Fruit fly (Drosophila melanogaster) whole organism, embryonic: Measurements from ENCODE around the gene sro.
A peak's percentile ranks its signal among the peaks of the same experiment; 100 is the strongest.

Source experiments
- BEAF-32 ChIP-seq: fragments of 200-800 bp; sonication (Bioruptor generic); optimal IDR thresholded peaks from 3 replicates; lab custom pipeline; 2017; ENCODE audit warnings: missing biosample characterization, missing genetic modification characterization, mild to moderate bottlenecking, moderate library complexity, missing genetic modification reagents
- Bdp1 ChIP-seq: fragments of 200-800 bp; sonication (Bioruptor generic); optimal IDR thresholded peaks from 3 replicates; lab custom pipeline; 2016; ENCODE audit warnings: missing biosample characterization, missing genetic modification characterization
- CG10543 ChIP-seq: fragments of 200-800 bp; sonication (Bioruptor generic); optimal IDR thresholded peaks from 3 replicates; lab custom pipeline; 2017; ENCODE audit warnings: missing biosample characterization, mild to moderate bottlenecking, missing genetic modification characterization, moderate library complexity
- CG11247 ChIP-seq: fragments of 200-800 bp; sonication (Bioruptor generic); IDR thresholded peaks from 2 replicates; pipeline ENCODE4 v1.3.6; 2022; ENCODE audit warnings: missing biosample characterization, missing genetic modification characterization
- CG11723 ChIP-seq: fragments of 200-800 bp; sonication (Bioruptor generic); optimal IDR thresholded peaks from 2 replicates; lab custom pipeline; 2017; ENCODE audit warnings: missing biosample characterization, mild to moderate bottlenecking, missing genetic modification characterization
- CG12219 ChIP-seq: fragments of 200-800 bp; sonication (Bioruptor generic); optimal IDR thresholded peaks from 3 replicates; lab custom pipeline; 2018; ENCODE audit warnings: missing biosample characterization, mild to moderate bottlenecking, missing genetic modification characterization
- CG12391 ChIP-seq: fragments of 200-800 bp; sonication (Bioruptor generic); optimal IDR thresholded peaks from 3 replicates; lab custom pipeline; 2018; ENCODE audit warnings: missing biosample characterization, mild to moderate bottlenecking, missing genetic modification characterization, moderate library complexity
- CG13775 ChIP-seq: fragments of 200-800 bp; sonication (Bioruptor generic); optimal IDR thresholded peaks from 3 replicates; lab custom pipeline; 2017; ENCODE audit warnings: missing biosample characterization, mild to moderate bottlenecking, missing genetic modification characterization
- CG14014 ChIP-seq: fragments of 200-800 bp; sonication (Bioruptor generic); IDR thresholded peaks from 2 replicates; pipeline ENCODE4 v1.3.6; 2022; ENCODE audit warnings: missing biosample characterization, missing genetic modification characterization
- CG14441 ChIP-seq: fragments of 200-800 bp; sonication (Bioruptor generic); IDR thresholded peaks from 2 replicates; pipeline ENCODE4 v1.3.6; 2022; ENCODE audit warnings: missing biosample characterization, missing genetic modification characterization
- CG15011 ChIP-seq: fragments of 200-800 bp; sonication (Bioruptor generic); optimal IDR thresholded peaks from 3 replicates; lab custom pipeline; 2018; ENCODE audit warnings: missing biosample characterization, mild to moderate bottlenecking, missing genetic modification characterization
- CG17361 ChIP-seq: fragments of 200-800 bp; sonication (Bioruptor generic); IDR thresholded peaks from 3 replicates; pipeline ENCODE4 v1.3.6; 2022; ENCODE audit warnings: missing biosample characterization, missing genetic modification characterization
- CG18619 ChIP-seq: fragments of 200-800 bp; sonication (Bioruptor generic); optimal IDR thresholded peaks from 3 replicates; lab custom pipeline; 2017; ENCODE audit warnings: missing biosample characterization, mild to moderate bottlenecking, missing genetic modification characterization
- CG2120 ChIP-seq: fragments of 200-800 bp; sonication (Bioruptor generic); optimal IDR thresholded peaks from 3 replicates; lab custom pipeline; 2016; ENCODE audit warnings: missing biosample characterization, missing genetic modification characterization
- CG2712 ChIP-seq: fragments of 200-800 bp; optimal IDR thresholded peaks from 3 replicates; lab custom pipeline; 2019; ENCODE audit warnings: missing biosample characterization, mild to moderate bottlenecking, missing genetic modification characterization, moderate library complexity
- CG31388 ChIP-seq: fragments of 200-800 bp; sonication (Bioruptor generic); optimal IDR thresholded peaks from 2 replicates; lab custom pipeline; 2016; ENCODE audit warnings: missing biosample characterization, missing genetic modification characterization
- CG3163 ChIP-seq: fragments of 200-800 bp; sonication (Bioruptor generic); optimal IDR thresholded peaks from 3 replicates; lab custom pipeline; 2016; ENCODE audit warnings: missing biosample characterization, missing genetic modification characterization
- CG4424 ChIP-seq: fragments of 200-800 bp; sonication (Bioruptor generic); optimal IDR thresholded peaks from 3 replicates; lab custom pipeline; 2016; ENCODE audit warnings: missing biosample characterization, missing genetic modification characterization
- CG6272 ChIP-seq: fragments of 200-800 bp; sonication (Bioruptor generic); IDR thresholded peaks from 2 replicates; pipeline ENCODE4 v1.3.6; 2022; ENCODE audit warnings: missing biosample characterization, missing genetic modification characterization
- CG7839 ChIP-seq: fragments of 200-800 bp; sonication (Bioruptor generic); optimal IDR thresholded peaks from 3 replicates; lab custom pipeline; 2018; ENCODE audit warnings: missing biosample characterization, mild to moderate bottlenecking, missing genetic modification characterization, moderate library complexity
- CG7928 ChIP-seq: fragments of 200-800 bp; sonication (Bioruptor generic); optimal IDR thresholded peaks from 2 replicates; lab custom pipeline; 2017; ENCODE audit warnings: missing biosample characterization, mild to moderate bottlenecking, missing genetic modification characterization
- CG8359 ChIP-seq: fragments of 200-800 bp; sonication (Bioruptor generic); optimal IDR thresholded peaks from 2 replicates; lab custom pipeline; 2017; ENCODE audit warnings: missing biosample characterization, mild to moderate bottlenecking, missing genetic modification characterization, borderline replicate concordance
- D19A ChIP-seq: fragments of 200-800 bp; optimal IDR thresholded peaks from 3 replicates; lab custom pipeline; 2019; ENCODE audit warnings: missing biosample characterization, mild to moderate bottlenecking, missing genetic modification characterization, moderate library complexity
- D19B ChIP-seq: fragments of 200-800 bp; sonication (Bioruptor generic); optimal IDR thresholded peaks from 2 replicates; lab custom pipeline; 2017; ENCODE audit warnings: missing biosample characterization, mild to moderate bottlenecking, missing genetic modification characterization
- Gsc ChIP-seq: fragments of 200-800 bp; sonication (Bioruptor generic); IDR thresholded peaks from 2 replicates; pipeline ENCODE4 v1.3.6; 2022; ENCODE audit warnings: missing biosample characterization, missing genetic modification characterization
- H2.0 ChIP-seq: fragments of 200-800 bp; sonication (Bioruptor generic); IDR thresholded peaks from 2 replicates; pipeline ENCODE4 v1.3.6; 2022; ENCODE audit warnings: missing biosample characterization, missing genetic modification characterization
- Hr3 ChIP-seq: fragments of 200-800 bp; sonication (Bioruptor generic); optimal IDR thresholded peaks from 3 replicates; lab custom pipeline; 2016; ENCODE audit warnings: missing biosample characterization, missing genetic modification characterization
- Lim3 ChIP-seq: fragments of 200-800 bp; sonication (Bioruptor generic); IDR thresholded peaks from 2 replicates; pipeline ENCODE4 v1.3.6; 2022; ENCODE audit warnings: missing biosample characterization, missing genetic modification characterization
- Mrtf ChIP-seq: fragments of 200-800 bp; sonication (Bioruptor generic); IDR thresholded peaks from 3 replicates; pipeline ENCODE4 v1.3.6; 2022; ENCODE audit warnings: missing biosample characterization, missing genetic modification characterization
- Pdp1 ChIP-seq, 2 experiments: fragments of 200-800 bp; sonication (Bioruptor generic); optimal IDR thresholded peaks; 3 replicates each; lab custom pipeline; 2016; ENCODE audit warnings: missing biosample characterization in 2 of 2, missing genetic modification characterization in 2 of 2, mild to moderate bottlenecking in 1 of 2, moderate library complexity in 1 of 2
- Six4 ChIP-seq: fragments of 200-800 bp; sonication (Bioruptor generic); optimal IDR thresholded peaks from 2 replicates; lab custom pipeline; 2016; ENCODE audit warnings: missing biosample characterization, missing genetic modification characterization
- Sox100B ChIP-seq: fragments of 200-800 bp; sonication (Bioruptor generic); optimal IDR thresholded peaks from 3 replicates; lab custom pipeline; 2018; ENCODE audit warnings: missing biosample characterization, mild to moderate bottlenecking, missing genetic modification characterization
- Sox102F ChIP-seq: fragments of 200-800 bp; sonication (Bioruptor generic); optimal IDR thresholded peaks from 2 replicates; lab custom pipeline; 2018; ENCODE audit warnings: missing biosample characterization, mild to moderate bottlenecking, missing genetic modification characterization, moderate library complexity
- Xbp1 ChIP-seq: fragments of 200-800 bp; sonication (Bioruptor generic); optimal IDR thresholded peaks from 3 replicates; lab custom pipeline; 2016; ENCODE audit warnings: missing biosample characterization, mild to moderate bottlenecking, missing genetic modification characterization
- bcd ChIP-seq: fragments of 200-800 bp; sonication (Bioruptor generic); optimal IDR thresholded peaks from 2 replicates; lab custom pipeline; 2017; ENCODE audit warnings: missing biosample characterization, mild to moderate bottlenecking, missing genetic modification characterization
- chn ChIP-seq: fragments of 200-800 bp; sonication (Bioruptor generic); optimal IDR thresholded peaks from 2 replicates; lab custom pipeline; 2016; ENCODE audit warnings: missing biosample characterization, missing genetic modification characterization
- dmrt11E ChIP-seq: fragments of 200-800 bp; sonication (Bioruptor generic); optimal IDR thresholded peaks from 3 replicates; lab custom pipeline; 2018; ENCODE audit warnings: missing biosample characterization, mild to moderate bottlenecking, missing genetic modification characterization, moderate library complexity
- dpn ChIP-seq, 2 experiments: fragments of 200-800 bp; sonication (Bioruptor generic); optimal IDR thresholded peaks; 3 replicates each; lab custom pipeline; 2016; ENCODE audit warnings: missing biosample characterization in 2 of 2, missing genetic modification characterization in 2 of 2
- dysf ChIP-seq: fragments of 200-800 bp; sonication (Bioruptor generic); IDR thresholded peaks from 3 replicates; pipeline ENCODE4 v1.3.6; 2022; ENCODE audit warnings: missing biosample characterization, missing genetic modification characterization
- ems ChIP-seq: fragments of 200-800 bp; sonication (Bioruptor generic); optimal IDR thresholded peaks from 3 replicates; lab custom pipeline; 2016; ENCODE audit warnings: missing biosample characterization, missing genetic modification characterization
- gem ChIP-seq: fragments of 200-800 bp; sonication (Bioruptor generic); optimal IDR thresholded peaks from 2 replicates; lab custom pipeline; 2019; ENCODE audit warnings: missing biosample characterization, mild to moderate bottlenecking, missing genetic modification characterization, moderate library complexity
- ind ChIP-seq: fragments of 200-800 bp; sonication (Bioruptor generic); optimal IDR thresholded peaks from 3 replicates; lab custom pipeline; 2016; ENCODE audit warnings: missing biosample characterization, missing genetic modification characterization
- knrl ChIP-seq: fragments of 200-800 bp; sonication (Bioruptor generic); IDR thresholded peaks from 3 replicates; pipeline ENCODE4 v1.3.6; 2022; ENCODE audit warnings: missing biosample characterization, missing genetic modification characterization; ENCODE audit not compliant: partially characterized antibody
- nmo ChIP-seq: fragments of 200-800 bp; sonication (Bioruptor generic); optimal IDR thresholded peaks from 2 replicates; lab custom pipeline; 2018; ENCODE audit warnings: missing biosample characterization, mild to moderate bottlenecking, missing genetic modification characterization, moderate library complexity
- pan ChIP-seq, 4 experiments: fragments of >200 bp in 3 of 4; fragments of 200-800 bp in 1 of 4; sonication (Bioruptor generic) in 1 of 4; optimal IDR thresholded peaks in 3 of 4; IDR thresholded peaks in 1 of 4; 2 replicates each; pipeline versions ENCODE4 v1.3.6 to Lab custom; 2017 to 2022; ENCODE audit warnings: missing biosample characterization in 2 of 4, missing genetic modification characterization in 2 of 4, mixed read lengths in 1 of 4
- phol ChIP-seq: fragments of 200-800 bp; sonication (Bioruptor generic); optimal IDR thresholded peaks from 3 replicates; lab custom pipeline; 2018; ENCODE audit warnings: missing biosample characterization, mild to moderate bottlenecking, missing genetic modification characterization, moderate library complexity
- yki ChIP-seq: fragments of >200 bp; optimal IDR thresholded peaks from 3 replicates; lab custom pipeline; 2018
- zfh1 ChIP-seq: fragments of 200-800 bp; sonication (Bioruptor generic); IDR thresholded peaks from 3 replicates; pipeline ENCODE4 v1.3.6; 2022; ENCODE audit warnings: missing biosample characterization, missing genetic modification characterization

Gene sro

DNA sequence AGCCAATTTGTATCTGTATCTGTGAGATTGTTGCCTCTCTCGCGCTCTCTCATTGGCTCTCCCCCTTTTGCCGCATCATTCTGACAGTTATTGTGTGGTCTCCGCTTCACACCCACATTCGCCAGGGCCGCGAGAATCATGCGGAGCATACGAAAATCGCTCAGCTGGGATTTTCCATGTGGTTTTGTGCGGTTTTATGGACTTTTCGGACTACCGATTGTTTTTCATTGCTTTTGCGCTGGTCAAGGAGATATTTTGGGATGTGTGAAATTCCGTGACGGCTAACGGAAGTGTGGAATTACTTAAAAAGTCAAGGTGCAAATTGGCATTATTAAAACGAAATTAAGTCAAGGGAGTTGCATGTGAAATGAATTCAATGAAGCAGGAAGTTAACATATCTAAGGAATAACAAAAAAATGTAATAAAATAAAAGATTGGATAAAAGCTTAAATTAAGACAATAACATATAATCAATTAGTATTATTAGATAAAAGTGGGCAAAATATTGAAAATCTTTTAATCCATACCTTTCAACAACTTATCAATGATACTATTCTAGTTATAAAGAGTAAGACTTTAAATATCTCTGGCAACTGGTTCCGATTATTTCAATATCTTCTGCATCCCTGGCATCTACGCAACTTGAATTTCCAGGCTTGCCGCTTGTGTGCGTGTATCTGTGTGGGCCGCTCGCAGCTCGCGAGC is 22.2 kb upstream of the sro start (continued):
- TF ChIP-seq Mrtf (GFP tag; lab: Robert Waterston, UW) (0 out of 3 replicates have a peak, but pooled peaks have one; percentile 39), Sox100B (GFP tag; lab: Kevin White, UChicago) (peak; percentile 61), zfh1 (GFP tag; lab: Robert Waterston, UW) (peak; percentile 32; the same call in 1 of the 3 replicates), CG4424 (peak; percentile 62), CG10543 (GFP tag; lab: Kevin White, UChicago) (peak; percentile 23), Gsc (GFP tag; lab: Robert Waterston, UW) (no peak), D19A (tag; lab: Kevin White, UChicago) (no peak), CG2120 (GFP tag; lab: Kevin White, UChicago) (peak; percentile 13), CG7928 (GFP tag; lab: Kevin White, UChicago) (peak; percentile 89), D19B (GFP tag; lab: Kevin White, UChicago) (peak; percentile 42), CG15011 (GFP tag; lab: Kevin White, UChicago) (peak; percentile 8), Hr3 (GFP tag; lab: Kevin White, UChicago) (peak; percentile 24), knrl (GFP tag; lab: Robert Waterston, UW) (no peak), pan (optimal IDR thresholded peaks at IDR 0.05; lab: Kevin White, UChicago) (no peak), pan (GFP tag; optimal IDR thresholded peaks at IDR 0.05 in 1 of 2, IDR thresholded peaks at IDR 0.05 in 1 of 2) (no peak), dysf (0 out of 3 replicates have a peak, but pooled peaks have one; percentile 33), dmrt11E (tag; lab: Kevin White, UChicago) (peak; percentile 33), Sox102F (GFP tag; lab: Kevin White, UChicago) (peak; percentile 5), CG14441 (GFP tag; lab: Robert Waterston, UW) (peak; percentile 42; the same call in 1 of the 2 replicates), CG11247 (no peak), Lim3 (GFP tag; lab: Robert Waterston, UW) (no peak), Six4 (GFP tag; lab: Kevin White, UChicago) (peak; percentile 19), Bdp1 (GFP tag; lab: Kevin White, UChicago) (no peak), nmo (GFP tag; lab: Kevin White, UChicago) (peak; percentile 36), CG17361 (GFP tag; lab: Robert Waterston, UW) (peak; percentile 86), gem (tag; lab: Kevin White, UChicago) (peak; percentile 63), bcd (GFP tag; lab: Kevin White, UChicago) (peak; percentile 49), CG2712 (tag; lab: Kevin White, UChicago) (peak; percentile 27), Pdp1 (GFP tag; optimal IDR thresholded peaks at IDR 0.05; lab: Kevin White, UChicago) (peak in 1 of 2 experiments; percentile 12), chn (GFP tag; lab: Kevin White, UChicago) (no peak), CG12219 (GFP tag; lab: Kevin White, UChicago) (no peak), phol (peak; percentile 45), CG31388 (GFP tag; lab: Kevin White, UChicago) (no peak), CG12391 (tag; lab: Kevin White, UChicago) (peak; percentile 40), CG3163 (GFP tag; lab: Kevin White, UChicago) (no peak), ems (GFP tag; lab: Kevin White, UChicago) (no peak), CG13775 (GFP tag; lab: Kevin White, UChicago) (peak; percentile 74), yki (lab: Kevin White, UChicago) (peak; percentile 59), CG11723 (GFP tag; lab: Kevin White, UChicago) (peak; percentile 30), H2.0 (GFP tag; lab: Robert Waterston, UW) (peak; percentile 35; the same call in 1 of the 2 replicates), ind (peak; percentile 13), Xbp1 (GFP tag; lab: Kevin White, UChicago) (peak; percentile 9), CG14014 (GFP tag; lab: Robert Waterston, UW) (peak; percentile 8; the same call in 1 of the 2 replicates), CG18619 (GFP tag; lab: Kevin White, UChicago) (peak; percentile 33), CG7839 (tag; lab: Kevin White, UChicago) (peak; percentile 45), dpn (GFP tag; optimal IDR thresholded peaks at IDR 0.05; lab: Kevin White, UChicago) (peak in 1 of 2 experiments; percentile 49), BEAF-32 (GFP tag; lab: Kevin White, UChicago) (peak; percentile 64), CG8359 (peak; percentile 61), CG6272 (GFP tag; lab: Robert Waterston, UW) (peak; percentile 46)
